Worm (Caenorhabditis elegans) whole organism, L4 larva: ENCODE data around the gene tra-1.

Experiments
- F37D6.2 ChIP-seq: sonication (generic microtip); optimal IDR thresholded peaks from 2 replicates; lab custom pipeline; 2016; ENCODE audit warnings: mild to moderate bottlenecking, missing genetic modification characterization, missing compliant biosample characterization
- T20F7.1 ChIP-seq: fragments of 200-800 bp; sonication (Bioruptor generic); optimal IDR thresholded peaks from 2 replicates; lab custom pipeline; 2018; ENCODE audit warnings: mild to moderate bottlenecking, missing genetic modification characterization, missing compliant biosample characterization
- Y48G9A.11 ChIP-seq: fragments of 200-800 bp; sonication (Bioruptor generic); IDR thresholded peaks from 2 replicates; pipeline ENCODE4 v1.3.6; 2022; ENCODE audit warnings: missing genetic modification reagents, missing genetic modification characterization, missing compliant biosample characterization
- ZK546.5 ChIP-seq, 2 experiments: sonication (generic microtip); optimal IDR thresholded peaks; 2 replicates each; lab custom pipeline; 2017; ENCODE audit warnings: missing biosample characterization in 2 of 2, missing genetic modification characterization in 2 of 2
- aha-1 ChIP-seq: fragments of 150-350 bp; peaks from one replicate; lab custom pipeline; 2014; ENCODE audit warnings: missing biosample characterization, missing genetic modification characterization
- ama-1 ChIP-seq: fragments of 150-350 bp; optimal IDR thresholded peaks from 2 replicates; lab custom pipeline; 2014; ENCODE audit warnings: inconsistent platforms, mixed read lengths
- ceh-20 ChIP-seq: fragments of 200-800 bp; sonication (Bioruptor generic); IDR thresholded peaks from 2 replicates; pipeline ENCODE4 v1.3.6; 2022; ENCODE audit warnings: missing genetic modification reagents, missing genetic modification characterization, missing compliant biosample characterization
- ceh-28 ChIP-seq: fragments of 150-350 bp; optimal IDR thresholded peaks from 2 replicates; lab custom pipeline; 2014; ENCODE audit warnings: missing biosample characterization, missing genetic modification reagents, missing genetic modification characterization
- ceh-32 ChIP-seq: sonication (generic microtip); optimal IDR thresholded peaks from 2 replicates; lab custom pipeline; 2016; ENCODE audit warnings: mild to moderate bottlenecking, missing genetic modification characterization, missing compliant biosample characterization; ENCODE audit not compliant: poor library complexity
- ces-1 ChIP-seq: fragments of 150-350 bp; sonication (generic microtip); optimal IDR thresholded peaks from 4 replicates; lab custom pipeline; 2014; ENCODE audit warnings: missing biosample characterization, missing genetic modification reagents, missing genetic modification characterization
- daf-16 ChIP-seq, 3 experiments: sonication (generic microtip); optimal IDR thresholded peaks; 2 replicates each; lab custom pipeline; 2016 to 2017; ENCODE audit warnings: missing genetic modification characterization in 3 of 3, missing genetic modification reagents in 3 of 3, mild to moderate bottlenecking in 2 of 3, missing compliant biosample characterization in 2 of 3, missing biosample characterization in 1 of 3, moderate library complexity in 1 of 3
- daf-19 ChIP-seq: fragments of 200-800 bp; sonication (Bioruptor generic); conservative IDR thresholded peaks from 2 replicates; pipeline ENCODE4 v1.3.6; 2022; ENCODE audit warnings: missing genetic modification characterization, missing compliant biosample characterization
- daf-8 ChIP-seq: fragments of 200-800 bp; sonication (Bioruptor generic); IDR thresholded peaks from 2 replicates; pipeline ENCODE4 v1.3.6; 2022; ENCODE audit warnings: missing genetic modification characterization, missing compliant biosample characterization
- duxl-1 ChIP-seq: sonication (generic microtip); optimal IDR thresholded peaks from 2 replicates; lab custom pipeline; 2016; ENCODE audit warnings: mild to moderate bottlenecking, missing genetic modification characterization, moderate library complexity, missing compliant biosample characterization; ENCODE audit not compliant: poor library complexity
- dve-1 ChIP-seq: sonication (generic microtip); optimal IDR thresholded peaks from 2 replicates; lab custom pipeline; 2017; ENCODE audit warnings: antibody characterized with exemption, mild to moderate bottlenecking, missing genetic modification characterization, missing compliant biosample characterization; ENCODE audit not compliant: insufficient read depth
- egl-27 ChIP-seq: sonication (generic microtip); optimal IDR thresholded peaks from 3 replicates; lab custom pipeline; 2017; ENCODE audit warnings: missing biosample characterization, missing genetic modification reagents, missing genetic modification characterization
- hmg-1.1 ChIP-seq: fragments of 200-800 bp; sonication (Bioruptor generic); IDR thresholded peaks from 2 replicates; pipeline ENCODE4 v1.3.6; 2022; ENCODE audit warnings: missing genetic modification reagents, missing genetic modification characterization, missing compliant biosample characterization
- lin-1 ChIP-seq: fragments of 200-800 bp; sonication (Bioruptor generic); IDR thresholded peaks from 2 replicates; pipeline ENCODE4 v1.3.6; 2022; ENCODE audit warnings: missing genetic modification reagents, missing genetic modification characterization, missing compliant biosample characterization
- lin-15B ChIP-seq: fragments of 150-350 bp; sonication (generic microtip); optimal IDR thresholded peaks from 3 replicates; lab custom pipeline; 2014; ENCODE audit warnings: missing biosample characterization, missing genetic modification characterization
- lin-38 ChIP-seq: fragments of 200-800 bp; sonication (Bioruptor generic); IDR thresholded peaks from 2 replicates; pipeline ENCODE4 v1.3.6; 2022; ENCODE audit warnings: missing genetic modification reagents, missing genetic modification characterization, missing compliant biosample characterization
- lin-39 ChIP-seq: fragments of 150-350 bp; optimal IDR thresholded peaks from 2 replicates; lab custom pipeline; 2014; ENCODE audit warnings: missing biosample characterization, missing genetic modification reagents, missing genetic modification characterization
- mdt-29 ChIP-seq: fragments of 200-800 bp; sonication (Bioruptor generic); IDR thresholded peaks from 2 replicates; pipeline ENCODE4 v1.3.6; 2022; ENCODE audit warnings: missing genetic modification reagents, missing genetic modification characterization, missing compliant biosample characterization
- mep-1 ChIP-seq: fragments of 150-350 bp; sonication (generic microtip); optimal IDR thresholded peaks from 3 replicates; lab custom pipeline; 2014; ENCODE audit warnings: missing biosample characterization, missing genetic modification characterization
- nhr-102 ChIP-seq: sonication (generic microtip); optimal IDR thresholded peaks from 2 replicates; lab custom pipeline; 2016; ENCODE audit warnings: mild to moderate bottlenecking, missing genetic modification characterization, moderate library complexity, missing compliant biosample characterization
- nhr-25 ChIP-seq: sonication (generic microtip); optimal IDR thresholded peaks from 2 replicates; lab custom pipeline; 2017; ENCODE audit warnings: missing genetic modification characterization, mild to moderate bottlenecking, missing compliant biosample characterization, antibody characterized with exemption, moderate library complexity, borderline replicate concordance; ENCODE audit not compliant: insufficient read depth
- nhr-48 ChIP-seq: sonication (generic microtip); optimal IDR thresholded peaks from 2 replicates; lab custom pipeline; 2016; ENCODE audit warnings: mild to moderate bottlenecking, missing genetic modification characterization, missing compliant biosample characterization
- nhr-77 ChIP-seq: fragments of 150-350 bp; optimal IDR thresholded peaks from 2 replicates; lab custom pipeline; 2014; ENCODE audit warnings: missing biosample characterization, missing genetic modification characterization
- pha-4 ChIP-seq, 2 experiments: fragments of 150-350 bp in 1 of 2; fragments of 200-800 bp in 1 of 2; sonication (Bioruptor generic) in 1 of 2; IDR thresholded peaks in 1 of 2; optimal IDR thresholded peaks in 1 of 2; 2 replicates each; pipeline versions ENCODE4 v1.3.6 to Lab custom; 2014 to 2022; ENCODE audit warnings: missing genetic modification characterization in 2 of 2, missing genetic modification reagents in 2 of 2, missing biosample characterization in 1 of 2, missing compliant biosample characterization in 1 of 2
- php-3 ChIP-seq: fragments of 200-800 bp; sonication (Bioruptor generic); IDR thresholded peaks from 2 replicates; pipeline ENCODE4 v1.3.6; 2022; ENCODE audit warnings: missing genetic modification reagents, missing genetic modification characterization, missing compliant biosample characterization
- sdz-12 ChIP-seq: fragments of 200-800 bp; sonication (Bioruptor generic); optimal IDR thresholded peaks from 2 replicates; lab custom pipeline; 2018; ENCODE audit warnings: mild to moderate bottlenecking, missing genetic modification characterization, missing compliant biosample characterization
- set-16 ChIP-seq: fragments of 200-800 bp; sonication (Bioruptor generic); IDR thresholded peaks from 2 replicates; pipeline ENCODE4 v1.3.6; 2022; ENCODE audit warnings: missing genetic modification reagents, missing genetic modification characterization, missing compliant biosample characterization
- snpc-4 ChIP-seq: fragments of 150-350 bp; optimal IDR thresholded peaks from 2 replicates; lab custom pipeline; 2014; ENCODE audit warnings: missing biosample characterization, missing genetic modification characterization
- spr-3 ChIP-seq: fragments of 200-800 bp; sonication (Bioruptor generic); optimal IDR thresholded peaks from 2 replicates; lab custom pipeline; 2018; ENCODE audit warnings: mild to moderate bottlenecking, missing genetic modification characterization, missing compliant biosample characterization
- tra-1 ChIP-seq: fragments of 200-800 bp; sonication (Bioruptor generic); IDR thresholded peaks from 2 replicates; pipeline ENCODE4 v1.3.6; 2022; ENCODE audit warnings: missing genetic modification reagents, missing genetic modification characterization, missing compliant biosample characterization
- unc-62 ChIP-seq, 3 experiments: fragments of 150-350 bp in 1 of 3; sonication (generic microtip); optimal IDR thresholded peaks in 2 of 3; peaks in 1 of 3; 1 replicate in 1 of 3; 2 replicates in 2 of 3; lab custom pipeline; 2014 to 2017; ENCODE audit warnings: missing biosample characterization in 3 of 3, missing genetic modification characterization in 3 of 3, missing genetic modification reagents in 3 of 3, missing genotype in 1 of 3
- zfp-2 ChIP-seq: sonication (generic microtip); optimal IDR thresholded peaks from 2 replicates; lab custom pipeline; 2016; ENCODE audit warnings: mild to moderate bottlenecking, missing genetic modification characterization, missing compliant biosample characterization
- zip-11 ChIP-seq: fragments of 200-800 bp; sonication (Bioruptor generic); IDR thresholded peaks from 2 replicates; pipeline ENCODE4 v1.3.6; 2022; ENCODE audit warnings: missing genetic modification characterization, missing compliant biosample characterization
- zip-2 ChIP-seq: fragments of 150-350 bp; optimal IDR thresholded peaks from 2 replicates; lab custom pipeline; 2014; ENCODE audit warnings: missing biosample characterization, missing genetic modification characterization
- ztf-11 ChIP-seq: fragments of 150-350 bp; optimal IDR thresholded peaks from 2 replicates; lab custom pipeline; 2014; ENCODE audit warnings: missing biosample characterization, missing genetic modification characterization

tra-1 gene

DNA sequence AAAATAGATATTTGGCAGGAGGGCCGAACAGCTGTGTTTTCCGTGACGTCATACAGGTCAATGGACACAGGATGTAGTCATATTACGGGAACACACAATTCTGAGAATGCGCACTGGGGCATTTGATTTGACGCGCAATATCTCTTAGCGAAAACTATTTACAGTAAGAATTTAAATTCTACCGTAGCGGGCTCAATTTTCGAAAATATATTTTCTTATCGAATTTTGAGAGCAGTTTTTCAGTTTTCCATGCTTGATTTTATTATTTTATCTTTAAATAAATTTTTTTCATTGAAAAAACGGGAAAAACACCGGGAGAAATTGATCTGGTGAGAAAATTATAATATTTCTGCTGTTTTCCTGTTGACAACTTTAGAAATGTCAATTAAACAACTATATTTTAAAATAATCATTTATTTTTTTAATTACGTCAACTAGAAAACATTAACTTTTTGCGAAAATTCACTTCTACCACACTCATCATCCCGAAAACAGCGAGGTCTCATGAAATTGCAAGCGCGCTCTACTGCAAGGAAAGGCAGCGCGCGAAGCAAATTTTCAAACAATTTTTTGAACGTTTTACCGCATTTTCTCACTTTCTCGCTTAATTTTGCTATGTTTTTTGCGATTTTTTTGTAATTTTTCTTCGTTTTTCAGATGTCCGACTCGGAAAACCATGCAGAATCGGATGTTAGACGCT lies 53.1 kb downstream of the tra-1 start, which contains the start of the genes Y47D3A.1 and pola-1 (continued):
- TF ChIP-seq lin-1 (no peak), spr-3 (GFP tag; lab: Kevin White, UChicago) (no peak), zip-11 (GFP tag; lab: Robert Waterston, UW) (no peak), nhr-25 (no peak), php-3 (GFP tag; lab: Robert Waterston, UW) (no peak), lin-39 (tag; lab: Kevin White, UChicago) (no peak), dve-1 (tag; lab: Kevin White, UChicago) (peak; percentile 81), aha-1 (tag; lab: Kevin White, UChicago) (peak; percentile 84), ama-1 (lab: Kevin White, UChicago) (no peak), zfp-2 (tag; lab: Kevin White, UChicago) (no peak), ztf-11 (tag; lab: Kevin White, UChicago) (no peak), duxl-1 (peak; percentile 66), nhr-48 (tag; lab: Kevin White, UChicago) (no peak), tra-1 (GFP tag; lab: Robert Waterston, UW) (no peak), egl-27 (tag; lab: Kevin White, UChicago) (no peak), daf-19 (GFP tag; lab: Robert Waterston, UW) (no peak), daf-8 (GFP tag; lab: Robert Waterston, UW) (no peak), nhr-102 (tag; lab: Kevin White, UChicago) (peak; percentile 1), F37D6.2 (tag; lab: Kevin White, UChicago) (peak; percentile 20), set-16 (GFP tag; lab: Robert Waterston, UW) (no peak), mdt-29 (GFP tag; lab: Robert Waterston, UW) (no peak), ceh-28 (tag; lab: Kevin White, UChicago) (no peak), daf-16 (GFP tag; optimal IDR thresholded peaks at IDR 0.05; lab: Kevin White, UChicago) (no peak), daf-16 (tag; optimal IDR thresholded peaks at IDR 0.05; lab: Kevin White, UChicago) (peak; percentile 59), nhr-77 (tag; lab: Kevin White, UChicago) (peak; percentile 64), mep-1 (peak; percentile 86), ZK546.5 (tag; optimal IDR thresholded peaks at IDR 0.05; lab: Kevin White, UChicago) (no peak), lin-15B (tag; lab: Kevin White, UChicago) (no peak), hmg-1.1 (peak; percentile 74), sdz-12 (GFP tag; lab: Kevin White, UChicago) (no peak), ceh-20 (GFP tag; lab: Robert Waterston, UW) (no peak), zip-2 (tag; lab: Kevin White, UChicago) (no peak), Y48G9A.11 (GFP tag; lab: Robert Waterston, UW) (0 out of 2 replicates have a peak, but pooled peaks have one; percentile 43), unc-62 (GFP tag; optimal IDR thresholded peaks at IDR 0.05 in 1 of 2; lab: Kevin White, UChicago) (peak in 1 of 2 experiments; percentile 82), unc-62 (tag; optimal IDR thresholded peaks at IDR 0.05; lab: Kevin White, UChicago) (no peak), ces-1 (GFP tag; lab: Kevin White, UChicago) (no peak), ceh-32 (no peak), lin-38 (peak; percentile 97), pha-4 (GFP tag; IDR thresholded peaks at IDR 0.05; lab: Robert Waterston, UW) (peak; percentile 38; the same call in 1 of the 2 replicates), pha-4 (tag; optimal IDR thresholded peaks at IDR 0.05; lab: Kevin White, UChicago) (peak; percentile 57), snpc-4 (tag; lab: Kevin White, UChicago) (no peak), T20F7.1 (no peak)
